Worm (Caenorhabditis elegans): ENCODE measurements around the gene pat-2.
A peak's percentile ranks its signal among the peaks of the same experiment; 100 is the strongest.

The pat-2 gene

ce11 chrIII:8780473-8780872 lies 38.2 kb upstream of the pat-2 start (continued):
- TF ChIP-seq ceh-82 (tag; optimal IDR thresholded peaks at IDR 0.05) (no peak), ztf-11 (tag; optimal IDR thresholded peaks at IDR 0.05) (no peak), nhr-77 (tag; optimal IDR thresholded peaks at IDR 0.05) (no peak), ama-1 (optimal IDR thresholded peaks at IDR 0.05) (no peak), nhr-12 (tag; optimal IDR thresholded peaks at IDR 0.05) (no peak), elt-2 (tag; optimal IDR thresholded peaks at IDR 0.05) (no peak), ceh-9 (tag; optimal IDR thresholded peaks at IDR 0.05) (no peak), snpc-4 (tag; optimal IDR thresholded peaks at IDR 0.05) (no peak), nhr-11 (tag; optimal IDR thresholded peaks at IDR 0.05) (no peak), aly-2 (tag; optimal IDR thresholded peaks at IDR 0.05) (no peak), zag-1 (tag; optimal IDR thresholded peaks at IDR 0.05) (no peak), elt-3 (tag; optimal IDR thresholded peaks at IDR 0.05) (no peak)

ce11 chrIII:8782080-8782479 lies 36.6 kb upstream of the pat-2 start:
- no peak for TF ChIP-seq ceh-28 (tag; optimal IDR thresholded peaks at IDR 0.05)
- no peak for TF ChIP-seq nhr-43 (tag; optimal IDR thresholded peaks at IDR 0.05; ENCODE audit: poor library complexity, severe bottlenecking)
- TF ChIP-seq lin-39 (tag; optimal IDR thresholded peaks at IDR 0.05): peak; percentile 68
- no peak for TF ChIP-seq ceh-82 (tag; optimal IDR thresholded peaks at IDR 0.05)
- no peak for TF ChIP-seq lsy-12 (tag; optimal IDR thresholded peaks at IDR 0.05)
- no peak for TF ChIP-seq unc-39 (tag; optimal IDR thresholded peaks at IDR 0.05)
- TF ChIP-seq nfya-1 (tag; optimal IDR thresholded peaks at IDR 0.05; ENCODE audit: insufficient read depth): peak; percentile 62
- no peak for TF ChIP-seq nhr-12 (tag; optimal IDR thresholded peaks at IDR 0.05)
- TF ChIP-seq ama-1 (optimal IDR thresholded peaks at IDR 0.05): no peak
- no peak for TF ChIP-seq eor-1 (tag; optimal IDR thresholded peaks at IDR 0.05)

- TF ChIP-seq unc-62 (GFP tag; optimal IDR thresholded peaks at IDR 0.05) (no peak), elt-2 (tag; optimal IDR thresholded peaks at IDR 0.05) (peak; percentile 74), pha-4 (tag; optimal IDR thresholded peaks at IDR 0.05) (peak; percentile 6), snpc-4 (tag; optimal IDR thresholded peaks at IDR 0.05) (no peak), jun-1 (tag; optimal IDR thresholded peaks at IDR 0.05) (peak; percentile 17), pqm-1 (tag; optimal IDR thresholded peaks at IDR 0.05) (peak; percentile 75), nhr-25 (tag; optimal IDR thresholded peaks at IDR 0.05) (peak; percentile 10), nfya-1 (tag; optimal IDR thresholded peaks at IDR 0.05; ENCODE audit: insufficient read depth) (peak; percentile 21)
These were observed 36.0 kb upstream of the pat-2 start for ce11 chrIII:8782744-8783143.

DNA sequence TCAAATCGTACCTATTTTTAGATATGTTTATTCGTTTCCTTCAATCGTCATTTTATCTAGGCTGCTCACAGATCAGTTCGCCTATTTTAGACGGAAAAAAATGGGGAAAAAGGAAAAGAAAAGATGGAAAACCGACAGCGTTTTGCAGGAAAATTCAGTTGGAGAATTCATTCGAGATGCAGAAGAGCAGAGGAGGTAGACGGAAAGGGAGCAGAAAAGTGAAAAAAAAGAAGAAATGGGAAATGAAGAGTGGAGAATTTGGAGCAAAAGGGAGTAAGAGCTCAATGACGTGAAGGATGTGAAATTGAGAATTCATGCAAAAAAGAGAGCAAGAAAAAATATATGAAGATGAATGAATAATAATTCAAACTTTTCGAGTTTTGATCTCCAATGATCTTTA lies 34.2 kb upstream of the pat-2 start:
- TF ChIP-seq tbx-2 (tag; optimal IDR thresholded peaks at IDR 0.05): no peak
- TF ChIP-seq ztf-11 (tag; optimal IDR thresholded peaks at IDR 0.05): no peak
- no peak for TF ChIP-seq nhr-237 (tag; optimal IDR thresholded peaks at IDR 0.05)
- no peak for TF ChIP-seq elt-1 (tag; optimal IDR thresholded peaks at IDR 0.05)
- no peak for TF ChIP-seq mml-1 (tag; optimal IDR thresholded peaks at IDR 0.05)
- TF ChIP-seq sea-2 (GFP tag; optimal IDR thresholded peaks at IDR 0.05): no peak
- no peak for TF ChIP-seq fkh-10 (GFP tag; optimal IDR thresholded peaks at IDR 0.05)
- TF ChIP-seq nhr-11 (tag; optimal IDR thresholded peaks at IDR 0.05): no peak
- TF ChIP-seq aly-2 (tag; optimal IDR thresholded peaks at IDR 0.05): no peak
- no peak for TF ChIP-seq daf-12 (tag; optimal IDR thresholded peaks at IDR 0.05)
- TF ChIP-seq elt-2 (tag; optimal IDR thresholded peaks at IDR 0.05): no peak
- no peak for TF ChIP-seq ama-1 (optimal IDR thresholded peaks at IDR 0.05)
- TF ChIP-seq ceh-28 (tag; optimal IDR thresholded peaks at IDR 0.05): no peak

- no peak for TF ChIP-seq eor-1 (tag; optimal IDR thresholded peaks at IDR 0.05)
- TF ChIP-seq mdl-1 (tag; optimal IDR thresholded peaks at IDR 0.05): peak; percentile 71
- TF ChIP-seq elt-1 (tag; optimal IDR thresholded peaks at IDR 0.05): no peak
- TF ChIP-seq tbx-2 (tag; optimal IDR thresholded peaks at IDR 0.05): no peak
- no peak for TF ChIP-seq snpc-4 (tag; optimal IDR thresholded peaks at IDR 0.05)
- no peak for TF ChIP-seq ZK546.5 (tag; optimal IDR thresholded peaks at IDR 0.05)
- TF ChIP-seq mml-1 (tag; optimal IDR thresholded peaks at IDR 0.05): no peak
- peak; percentile 96 for TF ChIP-seq pha-4 (tag; optimal IDR thresholded peaks at IDR 0.05)
- TF ChIP-seq lin-39 (tag; optimal IDR thresholded peaks at IDR 0.05): peak; percentile 80
- TF ChIP-seq jun-1 (tag; optimal IDR thresholded peaks at IDR 0.05): peak; percentile 69
- no peak for TF ChIP-seq sea-2 (GFP tag; optimal IDR thresholded peaks at IDR 0.05)
- TF ChIP-seq nhr-77 (tag; optimal IDR thresholded peaks at IDR 0.05): no peak
- no peak for TF ChIP-seq nhr-23 (tag; optimal IDR thresholded peaks at IDR 0.05)
- no peak for TF ChIP-seq R02D3.7 (tag; optimal IDR thresholded peaks at IDR 0.05)
- TF ChIP-seq fos-1 (tag; optimal IDR thresholded peaks at IDR 0.05): no peak
- peak; percentile 36 for TF ChIP-seq nhr-11 (tag; optimal IDR thresholded peaks at IDR 0.05)
- no peak for TF ChIP-seq skn-1 (tag; optimal IDR thresholded peaks at IDR 0.05)
- TF ChIP-seq elt-2 (tag; optimal IDR thresholded peaks at IDR 0.05): peak; percentile 28
- no peak for TF ChIP-seq ztf-4 (tag; optimal IDR thresholded peaks at IDR 0.05)
- no peak for TF ChIP-seq nhr-12 (tag; optimal IDR thresholded peaks at IDR 0.05)
- no peak for TF ChIP-seq ztf-11 (tag; optimal IDR thresholded peaks at IDR 0.05)
- TF ChIP-seq nhr-76 (tag; optimal IDR thresholded peaks at IDR 0.05): no peak
- TF ChIP-seq ceh-28 (tag; optimal IDR thresholded peaks at IDR 0.05): no peak
- TF ChIP-seq fkh-2 (tag; optimal IDR thresholded peaks at IDR 0.05): no peak
- no peak for TF ChIP-seq nhr-28 (tag; optimal IDR thresholded peaks at IDR 0.05)
- TF ChIP-seq ceh-16 (tag; optimal IDR thresholded peaks at IDR 0.05): no peak
- TF ChIP-seq nhr-67 (tag; optimal IDR thresholded peaks at IDR 0.05): no peak
- TF ChIP-seq hmg-11 (tag; optimal IDR thresholded peaks at IDR 0.05): no peak
- no peak for TF ChIP-seq nhr-237 (tag; optimal IDR thresholded peaks at IDR 0.05)
- no peak for TF ChIP-seq nhr-25 (tag; optimal IDR thresholded peaks at IDR 0.05)
- peak; percentile 64 for TF ChIP-seq nfya-1 (tag; optimal IDR thresholded peaks at IDR 0.05; ENCODE audit: insufficient read depth)
These were observed 33.3 kb upstream of the pat-2 start for ce11 chrIII:8785426-8785825.

Data from whole organism, L3 larva.